Worm (Caenorhabditis elegans) whole organism, dauer: Measurements from ENCODE around the gene EGAP4.1.
"Not testable (repeated sequence)": the region's sequence is repeated elsewhere in the genome, so short reads cannot be mapped to it uniquely, and the experiment has no call there.

Source experiments
- unc-62 ChIP-seq: sonication (generic microtip); optimal IDR thresholded peaks from 2 replicates; lab custom pipeline; 2017; ENCODE audit warnings: missing biosample characterization, missing genetic modification reagents, missing genetic modification characterization

Gene EGAP4.1

ce11 chrX:8739373-8739772 is 12.2 kb upstream of the EGAP4.1 start, which contains the start of gene M02D8.2:
Gene M02D8.2, plus strand, starts transcription at chrX:8739673.
- no peak for TF ChIP-seq unc-62

ce11 chrX:8737801-8738200 is 10.6 kb upstream of the EGAP4.1 start:
- no peak for TF ChIP-seq unc-62

- TF ChIP-seq unc-62, result no peak
Measured at ce11 chrX:8736965-8737464, 9.8 kb upstream of the EGAP4.1 start, which contains the start of gene M02D8.3. Gene M02D8.3, minus strand, starts transcription at chrX:8737015.

- not testable (repeated sequence) for TF ChIP-seq unc-62
Measured at ce11 chrX:8731822-8732221, 4.6 kb upstream of the EGAP4.1 start, which contains the start of gene M02D8.6. Gene M02D8.6, minus strand, starts transcription at chrX:8731922.

- no peak for TF ChIP-seq unc-62
Measured at ce11 chrX:8723840-8724239, 3.4 kb downstream of the EGAP4.1 start.

ce11 chrX:8723127-8723600 is 4.0 kb downstream of the EGAP4.1 start, which contains the start of gene tnt-2:
Gene tnt-2, minus strand, starts transcription at chrX:8723550.
- no peak for TF ChIP-seq unc-62

- no peak for TF ChIP-seq unc-62
Measured at ce11 chrX:8721273-8721672, 5.9 kb downstream of the EGAP4.1 start.

- no peak for TF ChIP-seq unc-62
Measured at ce11 chrX:8720658-8721057, 6.5 kb downstream of the EGAP4.1 start, which contains the start of gene F53A9.9. Gene F53A9.9, minus strand, starts transcription at chrX:8720758.

- no peak for TF ChIP-seq unc-62
Measured at ce11 chrX:8719888-8720287, 7.3 kb downstream of the EGAP4.1 start.

- no peak for TF ChIP-seq unc-62
Measured at ce11 chrX:8718856-8719255, 8.3 kb downstream of the EGAP4.1 start, which contains the start of gene F53A9.8. Gene F53A9.8, minus strand, starts transcription at chrX:8718904.

ce11 chrX:8718153-8718552 is 9.1 kb downstream of the EGAP4.1 start:
- no peak for TF ChIP-seq unc-62

ce11 chrX:8716822-8717221 is 10.4 kb downstream of the EGAP4.1 start, which contains the start of gene F53A9.7:
Gene F53A9.7, minus strand, starts transcription at chrX:8716922.
- no peak for TF ChIP-seq unc-62

ce11 chrX:8714845-8715244 is 12.4 kb downstream of the EGAP4.1 start:
- no peak for TF ChIP-seq unc-62

ce11 chrX:8713754-8714295 is 13.4 kb downstream of the EGAP4.1 start, which contains the start of gene F53A9.6:
Gene F53A9.6, minus strand, starts transcription at chrX:8713804.
- no peak for TF ChIP-seq unc-62

ce11 chrX:8712662-8713061 is 14.5 kb downstream of the EGAP4.1 start:
- no peak for TF ChIP-seq unc-62

ce11 chrX:8711141-8711645 is 16.0 kb downstream of the EGAP4.1 start, which contains the start of gene F53A9.1:
Gene F53A9.1, plus strand, starts transcription at chrX:8711595.
- TF ChIP-seq unc-62, result no peak

ce11 chrX:8709424-8709823 is 17.8 kb downstream of the EGAP4.1 start, which contains the start of gene kreg-1:
Gene kreg-1, plus strand, starts transcription at chrX:8709764.
- TF ChIP-seq unc-62, result no peak

ce11 chrX:8708053-8708452 is 19.2 kb downstream of the EGAP4.1 start, which contains the start of gene F53A9.3:
Gene F53A9.3, plus strand, starts transcription at chrX:8708353.
- no peak for TF ChIP-seq unc-62
